Fruit fly (Drosophila melanogaster) whole organism: ENCODE results near the gene CG5381.

Experiments used
- CG8478 ChIP-seq: fragments of >200 bp; optimal IDR thresholded peaks from 2 replicates; lab custom pipeline; 2018; ENCODE audit warnings: inconsistent platforms
- Dll ChIP-seq: fragments of >200 bp; optimal IDR thresholded peaks from 2 replicates; lab custom pipeline; 2017
- EcR ChIP-seq, 2 experiments: fragments of >200 bp; optimal IDR thresholded peaks; 2 replicates each; lab custom pipeline; 2017; ENCODE audit warnings: missing biosample characterization in 2 of 2, missing genetic modification characterization in 2 of 2, missing genetic modification reagents in 2 of 2
- pan ChIP-seq: fragments of >200 bp; optimal IDR thresholded peaks from 2 replicates; lab custom pipeline; 2017
- psq ChIP-seq: fragments of >200 bp; optimal IDR thresholded peaks from 2 replicates; lab custom pipeline; 2017
- usp ChIP-seq: fragments of >200 bp; optimal IDR thresholded peaks from 2 replicates; lab custom pipeline; 2017; ENCODE audit warnings: missing biosample characterization, missing genetic modification characterization, mixed read lengths

Gene CG5381

dm6 chr2L:10322773-10323487, at the start of gene CG5381:
Gene CG5381, minus strand, starts transcription at chr2L:10323102.
- TF ChIP-seq pan (no peak), CG8478 (lab: Kevin White, UChicago) (no peak), psq (lab: Kevin White, UChicago) (no peak), Dll (no peak), usp (GFP tag; lab: Kevin White, UChicago) (no peak), EcR (GFP tag; optimal IDR thresholded peaks at IDR 0.05; lab: Kevin White, UChicago) (no peak)

DNA sequence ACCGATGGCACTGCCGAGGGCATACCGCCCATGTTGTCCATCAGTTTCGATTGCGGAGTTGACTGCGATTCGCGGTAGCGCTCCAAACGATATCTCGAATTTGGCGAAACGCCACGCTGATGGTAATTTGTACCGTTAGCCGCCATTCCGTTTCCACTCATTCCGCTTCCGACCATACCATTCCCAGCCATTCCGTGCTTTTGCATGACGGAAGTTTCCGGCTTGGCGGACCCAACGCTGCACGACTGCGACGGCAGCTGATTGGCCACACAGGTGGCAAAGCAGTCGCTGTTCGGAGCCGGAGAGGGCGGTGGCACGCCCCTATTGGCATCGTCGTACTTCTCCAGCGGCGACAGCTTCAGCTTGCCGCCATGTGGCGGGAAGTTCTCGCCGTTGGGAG, 49.4 kb upstream of the CG5381 start:
- no peak for TF ChIP-seq usp (GFP tag; lab: Kevin White, UChicago)
- no peak for TF ChIP-seq pan

dm6 chr2L:10366525-10366924, 43.6 kb upstream of the CG5381 start, which contains the start of gene CG5056:
Gene CG5056, plus strand, starts transcription at chr2L:10366692.
- TF ChIP-seq EcR (GFP tag; optimal IDR thresholded peaks at IDR 0.05; lab: Kevin White, UChicago) (no peak), CG8478 (lab: Kevin White, UChicago) (no peak), psq (lab: Kevin White, UChicago) (no peak), usp (GFP tag; lab: Kevin White, UChicago) (no peak), pan (no peak), Dll (no peak)

DNA sequence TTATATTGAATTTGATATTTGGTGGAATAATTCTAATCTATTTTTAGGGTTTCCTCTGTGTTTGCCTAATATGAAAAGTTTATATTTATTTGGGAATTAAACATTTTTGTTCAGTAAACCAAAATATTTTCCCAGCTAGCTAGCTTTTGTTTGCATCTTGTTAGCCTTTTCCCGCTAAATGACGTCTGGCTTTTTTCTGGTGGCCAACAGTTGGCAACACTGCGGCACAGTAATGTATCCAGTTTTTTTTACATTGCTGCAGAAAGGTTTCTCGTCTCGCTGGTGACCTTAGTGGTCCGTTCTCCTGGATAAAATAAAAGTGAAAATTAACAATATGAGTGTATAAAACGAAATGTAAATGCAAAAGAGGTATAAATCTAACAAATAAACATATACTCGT, 41.3 kb upstream of the CG5381 start, which contains the start of gene lft:
Gene lft, plus strand, starts transcription at position 243 of the 400 bp plus-strand sequence.
- TF ChIP-seq EcR (GFP tag; optimal IDR thresholded peaks at IDR 0.05; lab: Kevin White, UChicago), result no peak
- TF ChIP-seq psq (lab: Kevin White, UChicago), result no peak
- no peak for TF ChIP-seq usp (GFP tag; lab: Kevin White, UChicago)
- no peak for TF ChIP-seq CG8478 (lab: Kevin White, UChicago)
- TF ChIP-seq Dll, result no peak
- no peak for TF ChIP-seq pan

dm6 chr2L:10362408-10363067, 39.6 kb upstream of the CG5381 start, which contains the start of the genes Cand1 and pim:
Gene Cand1, minus strand, starts transcription at chr2L:10362707.
Gene pim, plus strand, starts transcription at chr2L:10362989.
- TF ChIP-seq Dll, result no peak
- no peak for TF ChIP-seq psq (lab: Kevin White, UChicago)
- no peak for TF ChIP-seq EcR (GFP tag; optimal IDR thresholded peaks at IDR 0.05; lab: Kevin White, UChicago)
- no peak for TF ChIP-seq usp (GFP tag; lab: Kevin White, UChicago)
- TF ChIP-seq CG8478 (lab: Kevin White, UChicago), result no peak
- no peak for TF ChIP-seq pan

dm6 chr2L:10356508-10356907, 33.6 kb upstream of the CG5381 start, which contains the start of the genes CtsL4 and ClpP:
Gene CtsL4, minus strand, starts transcription at chr2L:10356597.
Gene ClpP, plus strand, starts transcription at chr2L:10356795.
- no peak for TF ChIP-seq psq (lab: Kevin White, UChicago)
- no peak for TF ChIP-seq Dll
- no peak for TF ChIP-seq EcR (GFP tag; optimal IDR thresholded peaks at IDR 0.05; lab: Kevin White, UChicago)
- no peak for TF ChIP-seq CG8478 (lab: Kevin White, UChicago)
- no peak for TF ChIP-seq pan
- TF ChIP-seq usp (GFP tag; lab: Kevin White, UChicago), result no peak

- no peak for TF ChIP-seq psq (lab: Kevin White, UChicago)
Measured at dm6 chr2L:10353871-10354270, 31.0 kb upstream of the CG5381 start, which contains the start of gene CG34367. Gene CG34367, minus strand, starts transcription at chr2L:10353905.

dm6 chr2L:10351130-10351529, 28.2 kb upstream of the CG5381 start:
- TF ChIP-seq pan (no peak), usp (GFP tag; lab: Kevin White, UChicago) (no peak), Dll (no peak), CG8478 (lab: Kevin White, UChicago) (no peak), EcR (GFP tag; optimal IDR thresholded peaks at IDR 0.05; lab: Kevin White, UChicago) (no peak), psq (lab: Kevin White, UChicago) (no peak)

DNA sequence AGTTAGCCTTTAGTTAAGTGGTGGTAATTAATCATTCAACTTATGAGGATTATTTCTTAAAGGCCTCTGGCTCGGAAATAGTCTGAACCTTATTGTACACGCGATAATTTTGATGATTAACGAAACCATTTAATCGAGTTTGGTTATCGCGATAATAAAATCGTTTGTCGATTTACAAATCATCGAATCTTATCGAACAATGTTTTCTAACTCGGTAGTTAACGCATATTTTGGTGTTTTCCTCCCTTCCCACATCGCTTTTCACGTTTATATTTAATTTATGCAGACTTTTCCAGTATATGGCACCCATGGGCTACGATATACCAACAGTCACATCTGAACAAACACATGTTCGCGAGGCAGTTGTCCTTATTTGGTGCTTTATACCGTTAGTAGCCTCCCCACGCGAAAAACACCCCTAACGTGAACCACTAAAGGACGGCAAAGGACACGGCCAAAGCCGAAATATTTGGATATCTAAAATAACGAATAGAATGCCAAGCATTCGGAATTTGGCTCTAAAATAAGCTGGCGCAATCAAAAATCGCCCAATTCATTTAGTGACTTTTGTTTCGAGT, 21.2 kb upstream of the CG5381 start, which contains the start of gene Frmd5:
Gene Frmd5, plus strand, starts transcription at position 414 of the 578 bp plus-strand sequence.
- TF ChIP-seq EcR (GFP tag; optimal IDR thresholded peaks at IDR 0.05; lab: Kevin White, UChicago), result no peak
- no peak for TF ChIP-seq CG8478 (lab: Kevin White, UChicago)
- TF ChIP-seq usp (GFP tag; lab: Kevin White, UChicago), result no peak
- TF ChIP-seq Dll, result no peak

DNA sequence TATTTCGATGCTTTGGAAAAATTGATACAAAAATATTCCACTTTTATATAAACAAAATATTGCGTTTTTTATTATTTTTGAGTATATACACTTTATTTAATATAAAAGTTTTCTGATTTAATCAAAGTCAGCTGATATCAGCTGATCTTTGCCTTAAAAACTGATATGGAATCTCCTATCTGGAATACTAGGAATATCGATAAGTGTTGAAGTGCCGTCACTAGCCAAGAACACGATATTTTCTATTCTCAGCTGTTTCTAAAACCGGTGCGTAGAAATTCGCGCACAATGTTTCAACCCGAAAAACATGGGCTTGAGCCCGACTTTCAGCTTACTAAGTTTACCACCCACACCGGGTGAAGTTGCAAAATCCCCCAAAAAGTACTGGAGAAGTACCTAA, 19.6 kb upstream of the CG5381 start, which contains the start of gene Sps2:
Gene Sps2, plus strand, starts transcription at position 124 of the 400 bp plus-strand sequence.
- TF ChIP-seq usp (GFP tag; lab: Kevin White, UChicago), result no peak
- TF ChIP-seq psq (lab: Kevin White, UChicago), result no peak
- TF ChIP-seq CG8478 (lab: Kevin White, UChicago), result no peak
- TF ChIP-seq Dll, result no peak
- TF ChIP-seq pan, result no peak
- TF ChIP-seq EcR (GFP tag; optimal IDR thresholded peaks at IDR 0.05; lab: Kevin White, UChicago), result no peak

dm6 chr2L:10341405-10341804, 18.5 kb upstream of the CG5381 start, which contains the start of gene CG31715:
Gene CG31715, plus strand, starts transcription at chr2L:10341616.
- TF ChIP-seq Dll, result no peak
- no peak for TF ChIP-seq psq (lab: Kevin White, UChicago)
- TF ChIP-seq pan, result no peak
- no peak for TF ChIP-seq EcR (GFP tag; optimal IDR thresholded peaks at IDR 0.05; lab: Kevin White, UChicago)
- TF ChIP-seq usp (GFP tag; lab: Kevin White, UChicago), result no peak
- TF ChIP-seq CG8478 (lab: Kevin White, UChicago), result no peak

DNA sequence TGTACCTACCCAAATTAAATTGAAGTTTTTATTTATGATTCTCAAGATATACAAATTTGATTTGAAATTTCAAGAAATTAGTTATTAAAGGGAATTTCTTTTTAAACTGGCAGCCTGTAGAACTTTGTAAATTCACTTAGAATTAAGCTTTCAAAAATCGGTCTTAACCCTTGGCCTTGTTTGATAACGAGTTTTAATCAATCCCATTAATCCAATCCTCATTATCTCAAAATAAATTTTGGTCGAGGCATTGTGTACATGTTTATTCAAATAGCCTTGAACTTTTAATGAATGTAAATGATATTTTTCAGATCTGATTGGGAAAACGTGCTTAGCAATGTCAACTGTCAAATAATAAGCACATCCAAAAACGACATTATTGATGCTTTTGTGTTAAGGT, 16.9 kb upstream of the CG5381 start:
- TF ChIP-seq CG8478 (lab: Kevin White, UChicago) (no peak), EcR (GFP tag; optimal IDR thresholded peaks at IDR 0.05; lab: Kevin White, UChicago) (no peak), pan (no peak)
